Fruit fly (Drosophila melanogaster): ENCODE data around the gene Mob2.
A peak's percentile ranks its signal among the peaks of the same experiment; 100 is the strongest.

Gene Mob2

DNA sequence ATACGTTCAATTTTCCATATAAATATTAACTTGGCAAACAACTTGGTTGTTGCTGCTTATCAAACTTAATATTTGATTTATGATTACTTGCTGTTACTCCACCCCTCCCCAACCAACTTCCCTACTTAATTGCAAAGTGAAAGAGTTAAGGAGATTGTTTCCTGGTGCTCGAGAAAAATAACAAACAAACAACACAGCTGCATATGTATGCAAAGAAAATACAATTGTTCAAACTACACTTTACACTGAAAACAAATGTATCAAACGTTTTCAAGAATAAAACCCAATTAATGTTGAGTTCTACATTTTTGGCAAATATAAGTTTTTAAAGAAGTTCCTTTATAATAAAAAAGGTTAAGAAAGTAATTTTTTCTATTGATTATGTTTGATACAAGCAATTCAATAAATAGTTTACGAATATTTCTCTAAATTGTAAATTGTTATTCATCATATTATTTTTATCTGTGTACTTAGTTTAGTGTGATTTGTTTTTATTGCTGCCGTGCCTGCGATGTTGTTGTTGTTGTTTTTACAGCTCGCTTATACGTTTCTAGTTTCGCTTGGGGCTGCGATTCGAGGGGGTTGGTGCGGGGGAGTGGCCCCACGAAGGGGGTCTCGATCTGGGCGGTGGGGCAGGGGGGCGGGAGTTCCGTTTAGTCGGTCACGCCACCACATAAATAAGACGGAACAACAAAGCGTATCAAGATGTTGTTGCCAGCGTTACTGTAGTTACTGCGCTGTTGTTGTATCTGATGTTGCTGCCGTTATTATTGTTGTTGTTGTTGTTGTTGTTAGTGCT is 6.2 kb downstream of the Mob2 start (continued):
- TF ChIP-seq Asciz (GFP tag; optimal IDR thresholded peaks at IDR 0.05) (peak; percentile 85), CG8359 (GFP tag; optimal IDR thresholded peaks at IDR 0.05; ENCODE audit: borderline replicate concordance) (no peak), Oli (tag; optimal IDR thresholded peaks at IDR 0.05) (peak; percentile 77), CG18619 (GFP tag; optimal IDR thresholded peaks at IDR 0.05) (peak; percentile 62), CG6254 (GFP tag; optimal IDR thresholded peaks at IDR 0.05) (no peak), CG3407 (GFP tag; optimal IDR thresholded peaks at IDR 0.05) (peak; percentile 63), gfzf (GFP tag; optimal IDR thresholded peaks at IDR 0.05) (no peak), ro (GFP tag; IDR thresholded peaks at IDR 0.05) (peak; percentile 31; the same call in 1 of the 2 replicates), prd (optimal IDR thresholded peaks at IDR 0.05) (no peak), prd (GFP tag; IDR thresholded peaks at IDR 0.05) (peak; percentile 70; the same call in 2 of the 3 replicates), Sox100B (GFP tag; optimal IDR thresholded peaks at IDR 0.05) (peak; percentile 79), Sox102F (GFP tag; optimal IDR thresholded peaks at IDR 0.05) (peak; percentile 91), stwl (tag; optimal IDR thresholded peaks at IDR 0.05) (no peak), seq (GFP tag; IDR thresholded peaks at IDR 0.05) (no peak), lab (GFP tag; optimal IDR thresholded peaks at IDR 0.05) (peak; percentile 72), MTF-1 (GFP tag; optimal IDR thresholded peaks at IDR 0.05; ENCODE audit: borderline replicate concordance) (no peak), otp (GFP tag; IDR thresholded peaks at IDR 0.05) (no peak), Eip74EF (GFP tag; optimal IDR thresholded peaks at IDR 0.05) (peak in 1 of 2 experiments; percentile 87), Lpt (GFP tag; optimal IDR thresholded peaks at IDR 0.05) (no peak), tup (GFP tag; optimal IDR thresholded peaks at IDR 0.05) (no peak), Lhr (GFP tag; optimal IDR thresholded peaks at IDR 0.05) (peak; percentile 32), CG42726 (GFP tag; IDR thresholded peaks at IDR 0.05; ENCODE audit: partially characterized antibody) (no peak), amos (GFP tag; IDR thresholded peaks at IDR 0.05; ENCODE audit: partially characterized antibody) (no peak; the same call in 1 of the 2 replicates), knrl (GFP tag; IDR thresholded peaks at IDR 0.05; ENCODE audit: partially characterized antibody) (no peak), Rx (GFP tag; IDR thresholded peaks at IDR 0.05) (no peak), CG18011 (GFP tag; optimal IDR thresholded peaks at IDR 0.05) (no peak), CG2116 (GFP tag; optimal IDR thresholded peaks at IDR 0.05) (peak; percentile 35), CG34224 (GFP tag; IDR thresholded peaks at IDR 0.05; ENCODE audit: partially characterized antibody) (no peak), eve (GFP tag; optimal IDR thresholded peaks at IDR 0.05) (peak in 1 of 2 experiments; percentile 58), Sry-δ (GFP tag; optimal IDR thresholded peaks at IDR 0.05) (peak; percentile 18), CG13296 (GFP tag; optimal IDR thresholded peaks at IDR 0.05) (peak; percentile 74), Fer2 (tag; optimal IDR thresholded peaks at IDR 0.05) (peak; percentile 50), CG18262 (tag; optimal IDR thresholded peaks at IDR 0.05) (peak; percentile 89), dmrt11E (tag; optimal IDR thresholded peaks at IDR 0.05) (peak; percentile 82), crol (GFP tag; IDR thresholded peaks at IDR 0.05) (peak; percentile 99), CG16813 (GFP tag; IDR thresholded peaks at IDR 0.05; ENCODE audit: partially characterized antibody) (no peak), usp (GFP tag; optimal IDR thresholded peaks at IDR 0.05) (no peak), CG12659 (GFP tag; optimal IDR thresholded peaks at IDR 0.05) (peak; percentile 71), CG3995 (GFP tag; optimal IDR thresholded peaks at IDR 0.05) (no peak), p53 (GFP tag; optimal IDR thresholded peaks at IDR 0.05) (no peak), CG4707 (GFP tag; optimal IDR thresholded peaks at IDR 0.05) (peak; percentile 30), tgo (GFP tag; IDR thresholded peaks at IDR 0.05) (peak; percentile 53; the same call in 2 of the 3 replicates), run (tag; optimal IDR thresholded peaks at IDR 0.05) (peak; percentile 46), pho (GFP tag; optimal IDR thresholded peaks at IDR 0.05) (peak; percentile 55), ind (GFP tag; optimal IDR thresholded peaks at IDR 0.05) (peak; percentile 48), pros (GFP tag; optimal IDR thresholded peaks at IDR 0.05) (no peak), crp (GFP tag; optimal IDR thresholded peaks at IDR 0.05) (peak in 1 of 2 experiments; percentile 0)

Measured in whole organism, embryonic.